Fruit fly (Drosophila melanogaster) whole organism, wandering third instar larva: ENCODE measurements around the gene CG11454.

Source experiments
- Abd-B ChIP-seq: fragments of >200 bp; optimal IDR thresholded peaks from 2 replicates; lab custom pipeline; 2017; ENCODE audit warnings: missing biosample characterization, missing genetic modification characterization
- CG9705 ChIP-seq: fragments of 200-800 bp; sonication (Bioruptor generic); optimal IDR thresholded peaks from 2 replicates; lab custom pipeline; 2018; ENCODE audit warnings: missing biosample characterization, mild to moderate bottlenecking, missing genetic modification characterization
- CrebA ChIP-seq: fragments of 200-800 bp; sonication (Bioruptor generic); optimal IDR thresholded peaks from 2 replicates; lab custom pipeline; 2016; ENCODE audit warnings: missing biosample characterization, mild to moderate bottlenecking, missing genetic modification characterization, borderline replicate concordance
- Dfd ChIP-seq: fragments of >200 bp; optimal IDR thresholded peaks from 2 replicates; lab custom pipeline; 2017; ENCODE audit warnings: missing biosample characterization, missing genetic modification characterization
- Hnf4 ChIP-seq: fragments of 200-800 bp; sonication (Bioruptor generic); optimal IDR thresholded peaks from 2 replicates; lab custom pipeline; 2016; ENCODE audit warnings: missing biosample characterization, mild to moderate bottlenecking, missing genetic modification characterization
- Hr83 ChIP-seq: fragments of 200-300 bp; sonication (Bioruptor generic); optimal IDR thresholded peaks from 2 replicates; lab custom pipeline; 2016; ENCODE audit warnings: missing biosample characterization, mild to moderate bottlenecking, missing genetic modification characterization, moderate library complexity; ENCODE audit not compliant: poor library complexity, severe bottlenecking
- Jra ChIP-seq: sonication (Bioruptor generic); optimal IDR thresholded peaks from 2 replicates; lab custom pipeline; 2016; ENCODE audit warnings: missing biosample characterization, missing genetic modification characterization
- Mio ChIP-seq: sonication (Bioruptor generic); optimal IDR thresholded peaks from 2 replicates; lab custom pipeline; 2016; ENCODE audit warnings: missing biosample characterization, missing genetic modification characterization
- Myc ChIP-seq: fragments of >200 bp; optimal IDR thresholded peaks from 2 replicates; lab custom pipeline; 2017
- OdsH ChIP-seq: fragments of 200-800 bp; sonication (Bioruptor generic); optimal IDR thresholded peaks from 2 replicates; lab custom pipeline; 2016; ENCODE audit warnings: missing biosample characterization, mild to moderate bottlenecking, missing genetic modification characterization
- Rel ChIP-seq, 2 experiments: fragments of 200-800 bp; sonication (Bioruptor generic) in 1 of 2; optimal IDR thresholded peaks; 2 replicates in 1 of 2; 3 replicates in 1 of 2; lab custom pipeline; 2016 to 2019; ENCODE audit warnings: mild to moderate bottlenecking in 2 of 2, missing biosample characterization in 2 of 2, missing genetic modification characterization in 2 of 2, moderate library complexity in 1 of 2
- Sp1 ChIP-seq: fragments of 200-800 bp; sonication (Bioruptor generic); optimal IDR thresholded peaks from 3 replicates; lab custom pipeline; 2019; ENCODE audit warnings: missing biosample characterization, mild to moderate bottlenecking, missing genetic modification characterization, moderate library complexity
- Vsx2 ChIP-seq: fragments of 200-300, 225-300 bp; sonication (Bioruptor generic); optimal IDR thresholded peaks from 2 replicates; lab custom pipeline; 2018; ENCODE audit warnings: missing biosample characterization, missing genetic modification characterization; ENCODE audit not compliant: partially characterized antibody
- br ChIP-seq: fragments of 200-800 bp; sonication (Bioruptor generic); optimal IDR thresholded peaks from 2 replicates; lab custom pipeline; 2016; ENCODE audit warnings: missing biosample characterization, missing genetic modification characterization
- brk ChIP-seq: fragments of 200-800 bp; sonication (Bioruptor generic); optimal IDR thresholded peaks from 2 replicates; lab custom pipeline; 2016; ENCODE audit warnings: missing biosample characterization, mild to moderate bottlenecking, missing genetic modification characterization
- dl ChIP-seq, 2 experiments: fragments of 175-275, 200-275 bp in 1 of 2; fragments of 200-275 bp in 1 of 2; sonication (Bioruptor generic); optimal IDR thresholded peaks; lab custom pipeline; 2018; ENCODE audit warnings: mild to moderate bottlenecking in 2 of 2, missing biosample characterization in 2 of 2, missing genetic modification characterization in 2 of 2, moderate library complexity in 2 of 2; ENCODE audit not compliant: partially characterized antibody in 2 of 2, insufficient read depth in 1 of 2
- dmrt93B ChIP-seq: fragments of 200-800 bp; sonication (Bioruptor generic); optimal IDR thresholded peaks from 2 replicates; lab custom pipeline; 2018; ENCODE audit warnings: missing biosample characterization, mild to moderate bottlenecking, missing genetic modification characterization
- ey ChIP-seq: fragments of 200-800 bp; sonication (Bioruptor generic); optimal IDR thresholded peaks from 2 replicates; lab custom pipeline; 2016; ENCODE audit warnings: missing biosample characterization, missing genetic modification characterization
- foxo ChIP-seq, 2 experiments: fragments of 200-800 bp; sonication (Bioruptor generic); optimal IDR thresholded peaks; 2 replicates in 1 of 2; 3 replicates in 1 of 2; lab custom pipeline; 2016 to 2017; ENCODE audit warnings: missing biosample characterization in 2 of 2, missing genetic modification characterization in 2 of 2
- h ChIP-seq: fragments of 200-800 bp; sonication (Bioruptor generic); optimal IDR thresholded peaks from 3 replicates; lab custom pipeline; 2016; ENCODE audit warnings: missing biosample characterization, mild to moderate bottlenecking, missing genetic modification characterization
- jim ChIP-seq: fragments of 175-275, 200-325 bp; sonication (Bioruptor generic); optimal IDR thresholded peaks from 2 replicates; lab custom pipeline; 2016; ENCODE audit warnings: missing biosample characterization, mild to moderate bottlenecking, missing genetic modification characterization
- lola ChIP-seq: fragments of >200 bp; optimal IDR thresholded peaks from 2 replicates; lab custom pipeline; 2017; ENCODE audit warnings: missing biosample characterization, missing genetic modification characterization
- pan ChIP-seq: fragments of >200 bp; optimal IDR thresholded peaks from 2 replicates; lab custom pipeline; 2017
- psq ChIP-seq: fragments of 200-800 bp; sonication (Bioruptor generic); optimal IDR thresholded peaks from 3 replicates; lab custom pipeline; 2017; ENCODE audit warnings: missing biosample characterization, mild to moderate bottlenecking, missing genetic modification characterization, moderate library complexity
- sage ChIP-seq: fragments of 200-800 bp; sonication (Bioruptor generic); optimal IDR thresholded peaks from 2 replicates; lab custom pipeline; 2016; ENCODE audit warnings: missing biosample characterization, mild to moderate bottlenecking, missing genetic modification characterization
- sv ChIP-seq: fragments of 200-800 bp; sonication (Bioruptor generic); optimal IDR thresholded peaks from 3 replicates; lab custom pipeline; 2016; ENCODE audit warnings: missing biosample characterization, missing genetic modification characterization
- tai ChIP-seq: sonication (Bioruptor generic); optimal IDR thresholded peaks from 2 replicates; lab custom pipeline; 2016; ENCODE audit warnings: missing biosample characterization, missing genetic modification characterization
- woc ChIP-seq: sonication (Bioruptor generic); optimal IDR thresholded peaks from 2 replicates; lab custom pipeline; 2016; ENCODE audit warnings: missing biosample characterization, mild to moderate bottlenecking, missing genetic modification characterization

CG11454 gene

DNA sequence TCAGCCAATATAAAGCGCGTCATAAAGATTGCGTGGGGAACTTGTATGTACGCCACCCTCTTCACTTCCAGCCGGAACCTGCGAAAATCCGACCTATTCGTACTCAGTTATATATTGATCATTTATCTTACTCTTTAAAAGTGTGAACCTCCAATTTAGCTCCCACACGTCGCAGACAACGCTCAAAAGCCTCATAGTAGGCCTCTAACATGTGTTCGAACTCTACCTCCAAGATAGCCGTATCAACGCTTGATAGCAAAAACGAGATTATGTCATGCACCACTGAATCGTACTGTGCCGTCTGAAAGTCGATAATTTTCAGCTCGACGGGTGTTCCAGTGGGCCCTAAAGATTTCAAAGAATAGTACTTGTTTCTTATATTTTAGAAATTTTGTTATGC, 3.5 kb upstream of the CG11454 start:
- TF ChIP-seq sage, result no peak
- TF ChIP-seq CG9705 (GFP tag; lab: Kevin White, UChicago), result no peak
- no peak for TF ChIP-seq Mio (GFP tag; lab: Kevin White, UChicago)
- TF ChIP-seq h (GFP tag; lab: Kevin White, UChicago), result peak; percentile 16
- TF ChIP-seq dmrt93B (GFP tag; lab: Kevin White, UChicago), result no peak
- TF ChIP-seq Dfd, result no peak
- TF ChIP-seq Vsx2, result no peak
- no peak for TF ChIP-seq CrebA (GFP tag; lab: Kevin White, UChicago)
- TF ChIP-seq br (GFP tag; lab: Kevin White, UChicago), result no peak
- no peak for TF ChIP-seq ey
- TF ChIP-seq dl (GFP tag; optimal IDR thresholded peaks at IDR 0.05; lab: Kevin White, UChicago; ENCODE audit: insufficient read depth in 1 of 2, partially characterized antibody in 2 of 2), result no peak
- TF ChIP-seq Sp1 (GFP tag; lab: Kevin White, UChicago), result no peak
- TF ChIP-seq Hr83 (GFP tag; lab: Kevin White, UChicago), result no peak
- no peak for TF ChIP-seq pan (lab: Kevin White, UChicago)
- TF ChIP-seq tai (GFP tag; lab: Kevin White, UChicago), result no peak
- no peak for TF ChIP-seq Rel (GFP tag; optimal IDR thresholded peaks at IDR 0.05; lab: Kevin White, UChicago)
- peak; percentile 5 for TF ChIP-seq Rel (tag; optimal IDR thresholded peaks at IDR 0.05; lab: Kevin White, UChicago)
- no peak for TF ChIP-seq Abd-B
- TF ChIP-seq, all 38 proteins: peak for 2

DNA sequence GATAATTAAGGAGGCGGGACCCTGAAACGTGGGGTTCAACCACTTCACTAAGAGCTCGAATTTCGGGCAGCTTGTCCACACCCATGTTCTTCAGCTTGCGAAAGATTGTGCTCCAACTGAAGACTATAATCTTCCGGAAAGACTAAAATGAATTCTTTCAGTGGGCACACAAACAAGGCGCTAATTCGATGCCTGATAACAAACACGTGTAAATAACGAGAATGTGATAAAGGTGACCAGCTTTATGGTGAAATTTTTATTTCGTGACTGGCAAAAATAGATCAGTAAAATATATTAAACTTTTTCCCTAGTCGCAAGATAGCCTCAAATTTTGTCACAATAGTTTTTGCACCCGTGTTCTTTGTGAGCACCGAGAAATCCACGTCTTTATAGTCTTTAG, 2.3 kb upstream of the CG11454 start, which contains the start of the genes CG31975 and ovm:
Gene CG31975 (minus strand): TSS at position 144 of the 400 bp plus-strand sequence.
Gene ovm (minus strand): TSS at position 144 of the 400 bp plus-strand sequence.
- TF ChIP-seq woc (GFP tag; lab: Kevin White, UChicago) (no peak), OdsH (GFP tag; lab: Kevin White, UChicago) (no peak), tai (GFP tag; lab: Kevin White, UChicago) (no peak), Mio (GFP tag; lab: Kevin White, UChicago) (no peak), Abd-B (no peak), CG9705 (GFP tag; lab: Kevin White, UChicago) (no peak), lola (GFP tag; lab: Kevin White, UChicago) (no peak), Hnf4 (no peak), brk (GFP tag; lab: Kevin White, UChicago) (no peak), Vsx2 (no peak), pan (lab: Kevin White, UChicago) (no peak), br (GFP tag; lab: Kevin White, UChicago) (no peak), foxo (GFP tag; optimal IDR thresholded peaks at IDR 0.05; lab: Kevin White, UChicago) (no peak), h (GFP tag; lab: Kevin White, UChicago) (no peak), Rel (GFP tag; optimal IDR thresholded peaks at IDR 0.05; lab: Kevin White, UChicago) (no peak), Rel (tag; optimal IDR thresholded peaks at IDR 0.05; lab: Kevin White, UChicago) (no peak), Jra (no peak), Sp1 (GFP tag; lab: Kevin White, UChicago) (no peak)

dm6 chr2L:146503-146902, 3.4 kb downstream of the CG11454 start:
- TF ChIP-seq Jra (no peak), CrebA (GFP tag; lab: Kevin White, UChicago) (no peak), sv (GFP tag; lab: Kevin White, UChicago) (no peak), Rel (GFP tag; optimal IDR thresholded peaks at IDR 0.05; lab: Kevin White, UChicago) (no peak), Rel (tag; optimal IDR thresholded peaks at IDR 0.05; lab: Kevin White, UChicago) (no peak), OdsH (GFP tag; lab: Kevin White, UChicago) (no peak), dmrt93B (GFP tag; lab: Kevin White, UChicago) (no peak)

dm6 chr2L:153142-153541, 10.0 kb downstream of the CG11454 start, which contains the start of gene CG42399:
TSS of gene CG42399 (minus strand) at chr2L:153300.
- TF ChIP-seq Rel (GFP tag; optimal IDR thresholded peaks at IDR 0.05; lab: Kevin White, UChicago) (no peak), Rel (tag; optimal IDR thresholded peaks at IDR 0.05; lab: Kevin White, UChicago) (no peak), ey (no peak), psq (no peak), Myc (lab: Kevin White, UChicago) (no peak), dl (GFP tag; optimal IDR thresholded peaks at IDR 0.05; lab: Kevin White, UChicago; ENCODE audit: insufficient read depth in 1 of 2, partially characterized antibody in 2 of 2) (no peak), sv (GFP tag; lab: Kevin White, UChicago) (no peak), jim (GFP tag; lab: Kevin White, UChicago) (no peak), Hr83 (GFP tag; lab: Kevin White, UChicago) (no peak), OdsH (GFP tag; lab: Kevin White, UChicago) (no peak), h (GFP tag; lab: Kevin White, UChicago) (no peak), Abd-B (no peak)
